ENCODE assay signal across 3 worm cellular contexts in the genomic region with DNA sequence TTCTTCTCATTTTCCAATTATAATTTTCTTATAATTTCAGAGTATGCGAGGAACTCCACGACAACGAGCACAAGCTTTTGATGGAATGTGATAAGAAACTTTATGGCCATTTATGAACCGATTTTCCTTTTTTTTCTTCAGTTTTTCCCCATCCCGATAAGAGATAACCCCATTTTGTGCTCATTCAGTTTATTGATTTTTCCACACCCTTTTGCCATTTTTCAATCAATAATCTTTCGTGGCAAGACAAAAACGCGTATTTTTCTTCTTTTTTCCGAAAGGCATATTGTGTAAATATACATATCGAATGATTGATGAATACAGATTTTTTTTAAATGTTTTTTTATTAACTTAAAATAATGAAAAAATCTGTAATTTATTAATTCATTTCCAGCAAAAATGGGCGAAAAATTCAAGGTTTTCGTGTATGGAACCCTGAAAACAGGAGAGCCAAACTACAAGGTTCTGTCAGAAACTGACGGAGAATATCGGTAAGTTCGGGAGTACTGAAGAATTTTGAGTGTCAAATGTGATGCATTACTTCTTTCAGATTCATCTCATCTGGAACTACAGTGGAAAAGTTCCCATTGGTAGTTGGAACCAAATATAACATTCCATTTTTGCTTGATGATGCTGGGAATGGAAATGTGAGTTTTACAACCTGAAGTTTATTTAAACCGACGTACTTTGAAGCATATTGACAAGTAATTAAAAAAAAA.
TF ChIP-seq lines count a peak whose summit lies in the region.

A gene (plus strand): TSS at position 321 of the 719 bp plus-strand sequence.

TF ChIP-seq in whole organism, L1 larva, 84 proteins besides CTCF, POLR2A, EP300 and RAD21 (continued from another document):
- TF ChIP-seq pax-3 (tag; optimal IDR thresholded peaks at IDR 0.05; lab: Kevin White, UChicago) = no peak
- TF ChIP-seq hlh-17 (GFP tag; optimal IDR thresholded peaks at IDR 0.05; lab: Kevin White, UChicago; ENCODE audit: borderline replicate concordance) = no peak
- no peak for TF ChIP-seq snpc-4 (tag; optimal IDR thresholded peaks at IDR 0.05; lab: Kevin White, UChicago)
- TF ChIP-seq isw-1 (GFP tag; IDR thresholded peaks at IDR 0.05; lab: Robert Waterston, UW) = no peak
- peak; percentile 5 for TF ChIP-seq nhr-47 (tag; optimal IDR thresholded peaks at IDR 0.05; lab: Kevin White, UChicago)
- peak; percentile 4 for TF ChIP-seq elt-2 (tag; optimal IDR thresholded peaks at IDR 0.05; lab: Kevin White, UChicago)
- no peak for TF ChIP-seq irx-1 (tag; optimal IDR thresholded peaks at IDR 0.05; lab: Kevin White, UChicago)
- peak; percentile 50 for TF ChIP-seq ama-1 (optimal IDR thresholded peaks at IDR 0.05; lab: Kevin White, UChicago)
- TF ChIP-seq lir-3 (tag; optimal IDR thresholded peaks at IDR 0.05; lab: Kevin White, UChicago; ENCODE audit: poor library complexity) = no peak
- TF ChIP-seq nhr-19 (GFP tag; conservative IDR thresholded peaks at IDR 0.05; lab: Robert Waterston, UW) = no peak
- TF ChIP-seq nhr-85 (tag; lab: Kevin White, UChicago) = no peak
- no peak for TF ChIP-seq C34B4.2 (tag; optimal IDR thresholded peaks at IDR 0.05; lab: Kevin White, UChicago)
- no peak for TF ChIP-seq sox-4 (tag; optimal IDR thresholded peaks at IDR 0.05; lab: Kevin White, UChicago)
- no peak for TF ChIP-seq skn-1 (tag; optimal IDR thresholded peaks at IDR 0.05; lab: Kevin White, UChicago)
- no peak for TF ChIP-seq efl-3 (GFP tag; optimal IDR thresholded peaks at IDR 0.05; lab: Kevin White, UChicago)
- TF ChIP-seq nhr-90 (tag; optimal IDR thresholded peaks at IDR 0.05; lab: Kevin White, UChicago; ENCODE audit: poor library complexity) = peak; percentile 25
- TF ChIP-seq ceh-82 (tag; optimal IDR thresholded peaks at IDR 0.05; lab: Kevin White, UChicago) = no peak
- TF ChIP-seq nhr-84 (tag; optimal IDR thresholded peaks at IDR 0.05; lab: Kevin White, UChicago) = no peak
- TF ChIP-seq pag-3 (tag; optimal IDR thresholded peaks at IDR 0.05; lab: Kevin White, UChicago; ENCODE audit: borderline replicate concordance, insufficient read depth) = no peak
- no peak for TF ChIP-seq swsn-7 (tag; optimal IDR thresholded peaks at IDR 0.05; lab: Kevin White, UChicago)

TF ChIP-seq in whole organism, L2 larva, 48 proteins besides CTCF, POLR2A, EP300 and RAD21 (continued from another document):
- TF ChIP-seq unc-39 (tag; optimal IDR thresholded peaks at IDR 0.05; lab: Kevin White, UChicago) = no peak
- TF ChIP-seq ztf-4 (tag; optimal IDR thresholded peaks at IDR 0.05; lab: Kevin White, UChicago) = no peak
- TF ChIP-seq ama-1 (optimal IDR thresholded peaks at IDR 0.05; lab: Kevin White, UChicago) = peak; percentile 86
- no peak for TF ChIP-seq mab-5 (tag; optimal IDR thresholded peaks at IDR 0.05; lab: Kevin White, UChicago)
- no peak for TF ChIP-seq nhr-10 (tag; optimal IDR thresholded peaks at IDR 0.05; lab: Kevin White, UChicago)
- no peak for TF ChIP-seq elt-3 (tag; optimal IDR thresholded peaks at IDR 0.05; lab: Kevin White, UChicago)
- TF ChIP-seq Y55F3AM.14 (GFP tag; optimal IDR thresholded peaks at IDR 0.05; lab: Kevin White, UChicago) = no peak
- no peak for TF ChIP-seq alr-1 (tag; optimal IDR thresholded peaks at IDR 0.05; lab: Kevin White, UChicago)
- no peak for TF ChIP-seq mdl-1 (tag; optimal IDR thresholded peaks at IDR 0.05; lab: Kevin White, UChicago)
- TF ChIP-seq crh-2 (tag; optimal IDR thresholded peaks at IDR 0.05; lab: Kevin White, UChicago) = peak; percentile 0
- no peak for TF ChIP-seq blmp-1 (tag; optimal IDR thresholded peaks at IDR 0.05; lab: Kevin White, UChicago; ENCODE audit: insufficient read depth)
- no peak for TF ChIP-seq snpc-4 (tag; optimal IDR thresholded peaks at IDR 0.05; lab: Kevin White, UChicago)
- peak; percentile 34 for TF ChIP-seq fos-1 (tag; optimal IDR thresholded peaks at IDR 0.05; lab: Kevin White, UChicago)
- no peak for TF ChIP-seq F13H6.1 (tag; optimal IDR thresholded peaks at IDR 0.05; lab: Kevin White, UChicago)
- TF ChIP-seq sma-3 (GFP tag; optimal IDR thresholded peaks at IDR 0.05; lab: Kevin White, UChicago) = no peak
- TF ChIP-seq lin-13 (GFP tag; optimal IDR thresholded peaks at IDR 0.05; lab: Kevin White, UChicago) = peak; percentile 17
- TF ChIP-seq ceh-16 (tag; optimal IDR thresholded peaks at IDR 0.05; lab: Kevin White, UChicago) = no peak
- TF ChIP-seq nhr-11 (tag; optimal IDR thresholded peaks at IDR 0.05; lab: Kevin White, UChicago) = no peak
- TF ChIP-seq nhr-12 (tag; optimal IDR thresholded peaks at IDR 0.05; lab: Kevin White, UChicago) = no peak
- no peak for TF ChIP-seq elt-1 (tag; optimal IDR thresholded peaks at IDR 0.05; lab: Kevin White, UChicago)
- no peak for TF ChIP-seq ztf-11 (tag; optimal IDR thresholded peaks at IDR 0.05; lab: Kevin White, UChicago)
- TF ChIP-seq unc-55 (GFP tag; optimal IDR thresholded peaks at IDR 0.05; lab: Kevin White, UChicago) = no peak
- TF ChIP-seq mbf-1 (tag; optimal IDR thresholded peaks at IDR 0.05; lab: Kevin White, UChicago) = no peak
- no peak for TF ChIP-seq aly-2 (tag; optimal IDR thresholded peaks at IDR 0.05; lab: Kevin White, UChicago)
- peak; percentile 34 for TF ChIP-seq nhr-129 (tag; optimal IDR thresholded peaks at IDR 0.05; lab: Kevin White, UChicago)
- no peak for TF ChIP-seq lsy-2 (tag; optimal IDR thresholded peaks at IDR 0.05; lab: Kevin White, UChicago)
- no peak for TF ChIP-seq gmeb-1 (tag; optimal IDR thresholded peaks at IDR 0.05; lab: Kevin White, UChicago)
- TF ChIP-seq lin-11 (tag; optimal IDR thresholded peaks at IDR 0.05; lab: Kevin White, UChicago) = no peak
- no peak for TF ChIP-seq peb-1 (tag; optimal IDR thresholded peaks at IDR 0.05; lab: Kevin White, UChicago)
- TF ChIP-seq nhr-237 (tag; optimal IDR thresholded peaks at IDR 0.05; lab: Kevin White, UChicago) = no peak
- no peak for TF ChIP-seq nhr-6 (tag; optimal IDR thresholded peaks at IDR 0.05; lab: Kevin White, UChicago)
- no peak for TF ChIP-seq ZK546.5 (tag; optimal IDR thresholded peaks at IDR 0.05; lab: Kevin White, UChicago)
- TF ChIP-seq ceh-82 (tag; optimal IDR thresholded peaks at IDR 0.05; lab: Kevin White, UChicago) = no peak
- TF ChIP-seq C34F6.9 (tag; optimal IDR thresholded peaks at IDR 0.05; lab: Kevin White, UChicago) = peak; percentile 48
- peak; percentile 5 for TF ChIP-seq nhr-25 (tag; optimal IDR thresholded peaks at IDR 0.05; lab: Kevin White, UChicago)
TF ChIP-seq in whole organism, L2 larva: peak in this region for 8.

TF ChIP-seq in whole organism, L4 larva, 104 proteins besides CTCF, POLR2A, EP300 and RAD21 (continued from another document and continues in another):
- no peak for TF ChIP-seq dmd-6 (GFP tag; IDR thresholded peaks at IDR 0.05; lab: Robert Waterston, UW)
- no peak for TF ChIP-seq lim-7 (GFP tag; IDR thresholded peaks at IDR 0.05; lab: Robert Waterston, UW)
- TF ChIP-seq lin-39 (tag; optimal IDR thresholded peaks at IDR 0.05; lab: Kevin White, UChicago) = no peak
- TF ChIP-seq spr-3 (GFP tag; optimal IDR thresholded peaks at IDR 0.05; lab: Kevin White, UChicago) = no peak
- TF ChIP-seq nhr-77 (tag; optimal IDR thresholded peaks at IDR 0.05; lab: Kevin White, UChicago) = no peak
- TF ChIP-seq ztf-7 (tag; optimal IDR thresholded peaks at IDR 0.05; lab: Kevin White, UChicago) = no peak
- TF ChIP-seq vab-7 (GFP tag; IDR thresholded peaks at IDR 0.05; lab: Robert Waterston, UW) = no peak
- TF ChIP-seq aha-1 (tag; lab: Kevin White, UChicago) = peak; percentile 76
- TF ChIP-seq pha-4 (GFP tag; IDR thresholded peaks at IDR 0.05; lab: Robert Waterston, UW) = no peak
- no peak for TF ChIP-seq pha-4 (tag; optimal IDR thresholded peaks at IDR 0.05; lab: Kevin White, UChicago)
- TF ChIP-seq mxl-3 (GFP tag; optimal IDR thresholded peaks at IDR 0.05; lab: Kevin White, UChicago) = peak; percentile 20
- peak; percentile 88 for TF ChIP-seq ama-1 (optimal IDR thresholded peaks at IDR 0.05; lab: Kevin White, UChicago)
- TF ChIP-seq mdt-29 (GFP tag; IDR thresholded peaks at IDR 0.05; lab: Robert Waterston, UW) = no peak
- peak in 1 of 2 experiments; percentile 21 for TF ChIP-seq hif-1 (tag; optimal IDR thresholded peaks at IDR 0.05; lab: Kevin White, UChicago)
- TF ChIP-seq pqm-1 (tag; optimal IDR thresholded peaks at IDR 0.05; lab: Kevin White, UChicago) = no peak
- TF ChIP-seq zfp-2 (tag; optimal IDR thresholded peaks at IDR 0.05; lab: Kevin White, UChicago) = no peak
- no peak for TF ChIP-seq cey-2 (tag; optimal IDR thresholded peaks at IDR 0.05; lab: Kevin White, UChicago; ENCODE audit: borderline replicate concordance, insufficient read depth)
- peak; percentile 28 for TF ChIP-seq mes-2 (tag; optimal IDR thresholded peaks at IDR 0.05; lab: Kevin White, UChicago; ENCODE audit: poor library complexity, severe bottlenecking)
- peak; percentile 66 for TF ChIP-seq mep-1 (tag; optimal IDR thresholded peaks at IDR 0.05; lab: Kevin White, UChicago)
- no peak for TF ChIP-seq R02D3.7 (tag; optimal IDR thresholded peaks at IDR 0.05; lab: Kevin White, UChicago)
- no peak for TF ChIP-seq Y48G9A.11 (GFP tag; IDR thresholded peaks at IDR 0.05; lab: Robert Waterston, UW)
- no peak for TF ChIP-seq mxl-2 (GFP tag; conservative IDR thresholded peaks at IDR 0.05; lab: Robert Waterston, UW)
- no peak for TF ChIP-seq zip-2 (tag; optimal IDR thresholded peaks at IDR 0.05; lab: Kevin White, UChicago)
- no peak for TF ChIP-seq madf-9 (GFP tag; conservative IDR thresholded peaks at IDR 0.05; lab: Robert Waterston, UW)
- TF ChIP-seq fkh-10 (GFP tag; optimal IDR thresholded peaks at IDR 0.05; lab: Kevin White, UChicago) = no peak
- TF ChIP-seq tra-1 (GFP tag; IDR thresholded peaks at IDR 0.05; lab: Robert Waterston, UW) = no peak
- no peak for TF ChIP-seq nhr-76 (tag; optimal IDR thresholded peaks at IDR 0.05; lab: Kevin White, UChicago)
- TF ChIP-seq snpc-4 (tag; optimal IDR thresholded peaks at IDR 0.05; lab: Kevin White, UChicago) = no peak
- no peak for TF ChIP-seq set-16 (GFP tag; IDR thresholded peaks at IDR 0.05; lab: Robert Waterston, UW)
- 0 out of 2 replicates have a peak, but pooled peaks have one; percentile 38 for TF ChIP-seq lin-38 (GFP tag; IDR thresholded peaks at IDR 0.05; lab: Robert Waterston, UW)
- no peak for TF ChIP-seq F10B5.3 (tag; optimal IDR thresholded peaks at IDR 0.05; lab: Kevin White, UChicago)
- no peak for TF ChIP-seq snpc-1.2 (GFP tag; IDR thresholded peaks at IDR 0.05; lab: Robert Waterston, UW)
- TF ChIP-seq jun-1 (tag; optimal IDR thresholded peaks at IDR 0.05; lab: Kevin White, UChicago) = no peak
- TF ChIP-seq sdz-12 (GFP tag; optimal IDR thresholded peaks at IDR 0.05; lab: Kevin White, UChicago) = no peak
- TF ChIP-seq attf-4 (tag; optimal IDR thresholded peaks at IDR 0.05; lab: Kevin White, UChicago) = no peak
- no peak for TF ChIP-seq nhr-11 (tag; optimal IDR thresholded peaks at IDR 0.05; lab: Kevin White, UChicago)
- no peak for TF ChIP-seq gei-8 (GFP tag; optimal IDR thresholded peaks at IDR 0.05; lab: Kevin White, UChicago)
- no peak for TF ChIP-seq lir-3 (tag; optimal IDR thresholded peaks at IDR 0.05; lab: Kevin White, UChicago)
- TF ChIP-seq spr-1 (tag; optimal IDR thresholded peaks at IDR 0.05; lab: Kevin White, UChicago) = no peak
- TF ChIP-seq aly-2 (tag; optimal IDR thresholded peaks at IDR 0.05; lab: Kevin White, UChicago) = no peak
- no peak for TF ChIP-seq ceh-20 (GFP tag; IDR thresholded peaks at IDR 0.05; lab: Robert Waterston, UW)
- TF ChIP-seq Y75B8A.6 (GFP tag; IDR thresholded peaks at IDR 0.05; lab: Robert Waterston, UW) = 0 out of 2 replicates have a peak, but pooled peaks have one; percentile 17
- no peak for TF ChIP-seq lin-29 (GFP tag; IDR thresholded peaks at IDR 0.05; lab: Robert Waterston, UW)
- TF ChIP-seq ztf-11 (tag; optimal IDR thresholded peaks at IDR 0.05; lab: Kevin White, UChicago) = no peak
- peak in 1 of 2 experiments; percentile 52 for TF ChIP-seq lsy-2 (tag; optimal IDR thresholded peaks at IDR 0.05; lab: Kevin White, UChicago)
- TF ChIP-seq nhr-237 (tag; optimal IDR thresholded peaks at IDR 0.05; lab: Kevin White, UChicago) = no peak
- no peak for TF ChIP-seq nhr-41 (GFP tag; IDR thresholded peaks at IDR 0.05; lab: Robert Waterston, UW)
- TF ChIP-seq nhr-25 (tag; optimal IDR thresholded peaks at IDR 0.05; lab: Kevin White, UChicago; ENCODE audit: borderline replicate concordance, insufficient read depth) = no peak
- no peak for TF ChIP-seq saeg-2 (GFP tag; IDR thresholded peaks at IDR 0.05; lab: Robert Waterston, UW)
- TF ChIP-seq Y105C5A.15 (GFP tag; IDR thresholded peaks at IDR 0.05; lab: Robert Waterston, UW) = no peak
- no peak for TF ChIP-seq unc-39 (tag; optimal IDR thresholded peaks at IDR 0.05; lab: Kevin White, UChicago)
- TF ChIP-seq dmd-9 (GFP tag; IDR thresholded peaks at IDR 0.05; lab: Robert Waterston, UW) = no peak
- no peak for TF ChIP-seq daf-19 (GFP tag; conservative IDR thresholded peaks at IDR 0.05; lab: Robert Waterston, UW)
- TF ChIP-seq F26F4.8 (GFP tag; conservative IDR thresholded peaks at IDR 0.05; lab: Robert Waterston, UW) = no peak
- no peak for TF ChIP-seq ZK337.2 (GFP tag; IDR thresholded peaks at IDR 0.05; lab: Robert Waterston, UW)
- TF ChIP-seq tag-97 (GFP tag; IDR thresholded peaks at IDR 0.05; lab: Robert Waterston, UW) = no peak
- no peak for TF ChIP-seq hlh-11 (tag; optimal IDR thresholded peaks at IDR 0.05; lab: Kevin White, UChicago)
- TF ChIP-seq lin-13 (GFP tag; optimal IDR thresholded peaks at IDR 0.05; lab: Kevin White, UChicago) = no peak
- TF ChIP-seq ZK546.5 (tag; optimal IDR thresholded peaks at IDR 0.05; lab: Kevin White, UChicago) = no peak
- no peak for TF ChIP-seq daf-12 (tag; optimal IDR thresholded peaks at IDR 0.05; lab: Kevin White, UChicago)
- no peak for TF ChIP-seq nhr-6 (tag; optimal IDR thresholded peaks at IDR 0.05; lab: Kevin White, UChicago)
- TF ChIP-seq madf-5 (GFP tag; IDR thresholded peaks at IDR 0.05; lab: Robert Waterston, UW) = no peak
- no peak for TF ChIP-seq ceh-62 (tag; optimal IDR thresholded peaks at IDR 0.05; lab: Kevin White, UChicago)
- TF ChIP-seq arid-1 (GFP tag; conservative IDR thresholded peaks at IDR 0.05; lab: Robert Waterston, UW) = 0 out of 2 replicates have a peak, but pooled peaks have one; percentile 26
- no peak for TF ChIP-seq nhr-42 (GFP tag; IDR thresholded peaks at IDR 0.05; lab: Robert Waterston, UW)
- peak; percentile 57 for TF ChIP-seq ceh-28 (tag; optimal IDR thresholded peaks at IDR 0.05; lab: Kevin White, UChicago)
- TF ChIP-seq nhr-111 (GFP tag; optimal IDR thresholded peaks at IDR 0.05; lab: Kevin White, UChicago) = no peak
- TF ChIP-seq hlh-30 (tag; optimal IDR thresholded peaks at IDR 0.05; lab: Kevin White, UChicago; ENCODE audit: insufficient read depth) = peak; percentile 2
- no peak for TF ChIP-seq zip-11 (GFP tag; IDR thresholded peaks at IDR 0.05; lab: Robert Waterston, UW)
- no peak for TF ChIP-seq mdl-1 (tag; optimal IDR thresholded peaks at IDR 0.05; lab: Kevin White, UChicago)
- no peak for TF ChIP-seq T26A8.4 (GFP tag; IDR thresholded peaks at IDR 0.05; lab: Robert Waterston, UW)
- no peak for TF ChIP-seq lin-1 (GFP tag; IDR thresholded peaks at IDR 0.05; lab: Robert Waterston, UW)
- TF ChIP-seq ceh-82 (tag; optimal IDR thresholded peaks at IDR 0.05; lab: Kevin White, UChicago) = no peak
- TF ChIP-seq ceh-32 (tag; optimal IDR thresholded peaks at IDR 0.05; lab: Kevin White, UChicago; ENCODE audit: poor library complexity) = no peak
- TF ChIP-seq daf-8 (GFP tag; IDR thresholded peaks at IDR 0.05; lab: Robert Waterston, UW) = no peak
- TF ChIP-seq nhr-10 (tag; optimal IDR thresholded peaks at IDR 0.05; lab: Kevin White, UChicago) = no peak
- TF ChIP-seq nhr-48 (tag; optimal IDR thresholded peaks at IDR 0.05; lab: Kevin White, UChicago) = no peak
- no peak for TF ChIP-seq F49E8.2 (tag; optimal IDR thresholded peaks at IDR 0.05; lab: Kevin White, UChicago; ENCODE audit: borderline replicate concordance)
- no peak for TF ChIP-seq unc-62 (GFP tag; optimal IDR thresholded peaks at IDR 0.05 in 1 of 2; lab: Kevin White, UChicago)
- TF ChIP-seq unc-62 (tag; optimal IDR thresholded peaks at IDR 0.05; lab: Kevin White, UChicago) = no peak
